Fruit fly (Drosophila melanogaster): ENCODE data around the gene Ir68a.

Ir68a gene

DNA sequence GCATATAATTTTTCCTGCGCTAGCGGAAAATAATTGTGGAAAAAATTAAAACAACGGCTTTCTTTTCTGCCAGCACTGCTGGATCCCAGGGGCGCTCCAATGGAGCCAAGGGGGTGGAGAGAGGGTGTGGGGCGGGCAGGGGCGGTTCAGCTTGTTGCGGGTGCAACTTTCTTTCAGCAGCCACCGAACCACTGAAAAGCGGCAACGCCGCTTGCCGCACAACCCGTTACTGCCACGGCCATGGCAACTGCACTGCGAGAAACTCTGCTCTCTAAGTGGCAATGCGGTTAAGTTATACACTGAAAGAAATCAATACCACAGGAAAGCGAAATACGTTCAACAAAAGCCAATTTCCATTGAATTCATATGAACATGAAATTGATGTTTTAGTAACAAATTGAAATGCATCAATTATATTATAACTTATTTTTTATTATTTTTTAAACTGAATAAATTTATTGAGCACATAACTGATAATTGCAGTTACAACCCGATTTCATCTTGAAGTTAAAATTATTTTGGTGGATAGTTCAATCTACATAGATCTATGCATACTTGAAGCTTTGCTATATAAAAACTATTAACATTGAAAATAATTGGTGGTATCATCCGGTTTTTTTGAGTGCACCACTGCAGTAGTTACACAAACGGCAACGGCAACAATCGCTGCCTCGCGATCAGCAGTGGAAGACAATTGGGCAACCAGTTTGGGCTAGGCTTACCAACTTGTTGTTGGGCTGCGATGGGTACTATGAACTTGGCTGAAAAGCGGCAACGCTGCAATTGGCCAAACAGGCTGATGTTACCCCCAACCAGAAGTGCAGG lies 20.3 kb upstream of the Ir68a start (continued):
- TF ChIP-seq croc (GFP tag; conservative IDR thresholded peaks at IDR 0.05) (peak; percentile 49; the same call in 2 of the 3 replicates), nerfin-2 (GFP tag; IDR thresholded peaks at IDR 0.05; ENCODE audit: partially characterized antibody) (peak; percentile 29; the same call in 1 of the 2 replicates), usp (GFP tag; optimal IDR thresholded peaks at IDR 0.05) (no peak), CG17829 (tag; optimal IDR thresholded peaks at IDR 0.05) (peak; percentile 81), Lhr (GFP tag; optimal IDR thresholded peaks at IDR 0.05) (peak; percentile 42), CG7556 (GFP tag; optimal IDR thresholded peaks at IDR 0.05) (peak; percentile 91), CG14441 (GFP tag; IDR thresholded peaks at IDR 0.05) (peak; percentile 74), Elba2 (GFP tag; optimal IDR thresholded peaks at IDR 0.05) (no peak), ac (GFP tag; optimal IDR thresholded peaks at IDR 0.05) (peak; percentile 61), gsb (GFP tag; IDR thresholded peaks at IDR 0.05) (peak; percentile 65), Myb (GFP tag; optimal IDR thresholded peaks at IDR 0.05) (peak; percentile 22), Atf6 (GFP tag; IDR thresholded peaks at IDR 0.05) (peak; percentile 85), Drgx (GFP tag; IDR thresholded peaks at IDR 0.05) (peak; percentile 81), CG10366 (GFP tag; IDR thresholded peaks at IDR 0.05) (peak; percentile 55), stwl (tag; optimal IDR thresholded peaks at IDR 0.05) (no peak), Poxn (GFP tag; IDR thresholded peaks at IDR 0.05) (peak; percentile 48; the same call in 1 of the 2 replicates), CG2202 (tag; optimal IDR thresholded peaks at IDR 0.05) (peak; percentile 56), Nf-YA (GFP tag; IDR thresholded peaks at IDR 0.05) (no peak; the same call in none of the 2 replicates), h (optimal IDR thresholded peaks at IDR 0.05) (no peak), cas (GFP tag; IDR thresholded peaks at IDR 0.05) (peak; percentile 36; the same call in 1 of the 2 replicates), CG11696 (GFP tag; IDR thresholded peaks at IDR 0.05) (peak; percentile 60), Atf-2 (GFP tag; optimal IDR thresholded peaks at IDR 0.05) (no peak), dpn (GFP tag; optimal IDR thresholded peaks at IDR 0.05) (peak; percentile 9 to 78), sens (GFP tag) (peak; percentile 92), Mes4 (GFP tag; optimal IDR thresholded peaks at IDR 0.05) (no peak), vnd (GFP tag; IDR thresholded peaks at IDR 0.05; ENCODE audit: partially characterized antibody) (no peak), cad (GFP tag; optimal IDR thresholded peaks at IDR 0.05) (no peak), mirr (GFP tag; optimal IDR thresholded peaks at IDR 0.05) (no peak), HLH3B (GFP tag; IDR thresholded peaks at IDR 0.05) (peak; percentile 65), CG13624 (GFP tag; optimal IDR thresholded peaks at IDR 0.05) (no peak), Sox102F (GFP tag; optimal IDR thresholded peaks at IDR 0.05) (peak; percentile 79), gce (GFP tag; IDR thresholded peaks at IDR 0.05) (peak; percentile 45; the same call in 1 of the 3 replicates), CG14860 (GFP tag; IDR thresholded peaks at IDR 0.05; ENCODE audit: partially characterized antibody) (no peak; the same call in 2 of the 3 replicates), Ets65A (GFP tag) (peak; percentile 76), CG12659 (GFP tag; optimal IDR thresholded peaks at IDR 0.05) (peak; percentile 85), gsb-n (tag; optimal IDR thresholded peaks at IDR 0.05) (peak; percentile 71), HLH4C (GFP tag; IDR thresholded peaks at IDR 0.05; ENCODE audit: partially characterized antibody) (no peak), bsh (GFP tag; optimal IDR thresholded peaks at IDR 0.05) (peak; percentile 53 to 77), hth (optimal IDR thresholded peaks at IDR 0.05) (no peak), Rfx (GFP tag; IDR thresholded peaks at IDR 0.05) (peak; percentile 73), Eip74EF (GFP tag; optimal IDR thresholded peaks at IDR 0.05) (peak in 1 of 2 experiments; percentile 79), CG6683 (GFP tag; optimal IDR thresholded peaks at IDR 0.05) (peak; percentile 60), pnt (GFP tag; optimal IDR thresholded peaks at IDR 0.05) (peak; percentile 60), CG18476 (GFP tag; optimal IDR thresholded peaks at IDR 0.05) (peak; percentile 75), Ssrp (tag; optimal IDR thresholded peaks at IDR 0.05) (peak; percentile 86), row (GFP tag; IDR thresholded peaks at IDR 0.05) (peak; percentile 79), CG4730 (GFP tag; IDR thresholded peaks at IDR 0.05) (peak; percentile 43; the same call in 1 of the 2 replicates), D19A (tag; optimal IDR thresholded peaks at IDR 0.05) (peak; percentile 82), kah (GFP tag; optimal IDR thresholded peaks at IDR 0.05) (peak; percentile 55)

Data from whole organism, embryonic.